Fruit fly (Drosophila melanogaster) whole organism, embryonic: ENCODE data around the gene Arr1.
A peak's percentile ranks its signal among the peaks of the same experiment; 100 is the strongest.

Experiments used
- Bteb2 ChIP-seq: fragments of 200-800 bp; sonication (Bioruptor generic); optimal IDR thresholded peaks from 2 replicates; lab custom pipeline; 2016; ENCODE audit warnings: missing biosample characterization, missing genetic modification characterization
- CG10147 ChIP-seq: fragments of 200-800 bp; sonication (Bioruptor generic); optimal IDR thresholded peaks from 2 replicates; lab custom pipeline; 2019; ENCODE audit warnings: missing biosample characterization, mild to moderate bottlenecking, missing genetic modification characterization, moderate library complexity
- CG10274 ChIP-seq: fragments of 200-800 bp; sonication (Bioruptor generic); optimal IDR thresholded peaks from 3 replicates; lab custom pipeline; 2017; ENCODE audit warnings: missing biosample characterization, mild to moderate bottlenecking, missing genetic modification characterization
- CG10543 ChIP-seq: fragments of 200-800 bp; sonication (Bioruptor generic); optimal IDR thresholded peaks from 3 replicates; lab custom pipeline; 2017; ENCODE audit warnings: missing biosample characterization, mild to moderate bottlenecking, missing genetic modification characterization, moderate library complexity
- CG11247 ChIP-seq: fragments of 200-800 bp; sonication (Bioruptor generic); IDR thresholded peaks from 2 replicates; pipeline ENCODE4 v1.3.6; 2022; ENCODE audit warnings: missing biosample characterization, missing genetic modification characterization
- CG11560 ChIP-seq: fragments of 200-800 bp; sonication (Bioruptor generic); IDR thresholded peaks from 3 replicates; pipeline ENCODE4 v1.3.6; 2022; ENCODE audit warnings: missing biosample characterization, missing genetic modification characterization
- CG12071 ChIP-seq: fragments of 200-800 bp; sonication (Bioruptor generic); optimal IDR thresholded peaks from 3 replicates; lab custom pipeline; 2018; ENCODE audit warnings: missing biosample characterization, mild to moderate bottlenecking, missing genetic modification characterization
- CG12236 ChIP-seq: fragments of 200-800 bp; sonication (Bioruptor generic); optimal IDR thresholded peaks from 2 replicates; lab custom pipeline; 2016; ENCODE audit warnings: missing biosample characterization, missing genetic modification characterization
- CG13424 ChIP-seq: fragments of 200-800 bp; sonication (Bioruptor generic); optimal IDR thresholded peaks from 2 replicates; lab custom pipeline; 2019; ENCODE audit warnings: missing biosample characterization, mild to moderate bottlenecking, missing genetic modification characterization, moderate library complexity
- CG14965 ChIP-seq: fragments of 200-800 bp; sonication (Bioruptor generic); optimal IDR thresholded peaks from 2 replicates; lab custom pipeline; 2016; ENCODE audit warnings: missing biosample characterization, missing genetic modification characterization, borderline replicate concordance
- CG15269 ChIP-seq: fragments of 200-800 bp; sonication (Bioruptor generic); optimal IDR thresholded peaks from 2 replicates; lab custom pipeline; 2018; ENCODE audit warnings: missing biosample characterization, mild to moderate bottlenecking, missing genetic modification characterization, moderate library complexity
- CG17361 ChIP-seq: fragments of 200-800 bp; sonication (Bioruptor generic); IDR thresholded peaks from 3 replicates; pipeline ENCODE4 v1.3.6; 2022; ENCODE audit warnings: missing biosample characterization, missing genetic modification characterization
- CG17612 ChIP-seq: fragments of 200-800 bp; sonication (Bioruptor generic); IDR thresholded peaks from 2 replicates; pipeline ENCODE4 v1.3.6; 2022; ENCODE audit warnings: missing biosample characterization, missing genetic modification characterization
- CG17802 ChIP-seq: fragments of 200-800 bp; sonication (Bioruptor generic); optimal IDR thresholded peaks from 2 replicates; lab custom pipeline; 2018; ENCODE audit warnings: missing biosample characterization, mild to moderate bottlenecking, missing genetic modification characterization, moderate library complexity
- CG3281 ChIP-seq: fragments of 200-800 bp; sonication (Bioruptor generic); optimal IDR thresholded peaks from 3 replicates; lab custom pipeline; 2017; ENCODE audit warnings: missing biosample characterization, mild to moderate bottlenecking, missing genetic modification characterization
- CG3407 ChIP-seq: fragments of 200-800 bp; sonication (Bioruptor generic); optimal IDR thresholded peaks from 2 replicates; lab custom pipeline; 2018; ENCODE audit warnings: missing biosample characterization, mild to moderate bottlenecking, missing genetic modification characterization
- CG3726 ChIP-seq: fragments of 200-800 bp; sonication (Bioruptor generic); IDR thresholded peaks from 3 replicates; pipeline ENCODE4, ENCODE4 v1.3.6; 2022; ENCODE audit warnings: missing biosample characterization, missing genetic modification characterization
- CG6683 ChIP-seq: fragments of 200-800 bp; sonication (Bioruptor generic); optimal IDR thresholded peaks from 2 replicates; lab custom pipeline; 2017; ENCODE audit warnings: missing biosample characterization, mild to moderate bottlenecking, missing genetic modification characterization, missing genetic modification reagents
- CG6689 ChIP-seq: fragments of 200-800 bp; sonication (Bioruptor generic); IDR thresholded peaks from 2 replicates; pipeline ENCODE4 v1.3.6; 2022; ENCODE audit warnings: missing biosample characterization, missing genetic modification characterization
- CG8281 ChIP-seq: fragments of 200-800 bp; sonication (Bioruptor generic); optimal IDR thresholded peaks from 2 replicates; lab custom pipeline; 2018; ENCODE audit warnings: missing biosample characterization, mild to moderate bottlenecking, missing genetic modification characterization, moderate library complexity
- CG8765 ChIP-seq: fragments of 200-800 bp; sonication (Bioruptor generic); IDR thresholded peaks from 2 replicates; pipeline ENCODE4 v1.3.6; 2022; ENCODE audit warnings: missing biosample characterization, missing genetic modification characterization
- D ChIP-seq, 2 experiments: fragments of 200-800 bp in 1 of 2; fragments of >200 bp in 1 of 2; sonication (Bioruptor generic) in 1 of 2; optimal IDR thresholded peaks; 2 replicates in 1 of 2; 3 replicates in 1 of 2; lab custom pipeline; 2017; ENCODE audit warnings: mild to moderate bottlenecking in 1 of 2, missing biosample characterization in 1 of 2, missing genetic modification characterization in 1 of 2, missing genetic modification reagents in 1 of 2
- Dip2 ChIP-seq: fragments of 200-800 bp; sonication (Bioruptor generic); IDR thresholded peaks from 2 replicates; pipeline ENCODE4 v1.3.6; 2022; ENCODE audit warnings: missing biosample characterization, missing genetic modification characterization
- H15 ChIP-seq: fragments of 200-800 bp; sonication (Bioruptor generic); IDR thresholded peaks from 3 replicates; pipeline ENCODE4 v1.3.6; 2022; ENCODE audit warnings: missing biosample characterization, missing genetic modification characterization
- HmgD ChIP-seq: fragments of 200-800 bp; sonication (Bioruptor generic); optimal IDR thresholded peaks from 3 replicates; lab custom pipeline; 2016; ENCODE audit warnings: missing biosample characterization, missing genetic modification characterization
- Hsf ChIP-seq: fragments of 200-800 bp; sonication (Bioruptor generic); optimal IDR thresholded peaks from 3 replicates; lab custom pipeline; 2016; ENCODE audit warnings: missing biosample characterization, missing genetic modification characterization
- Mad ChIP-seq: fragments of 200-800 bp; sonication (Bioruptor generic); optimal IDR thresholded peaks from 2 replicates; lab custom pipeline; 2016; ENCODE audit warnings: missing biosample characterization, missing genetic modification characterization
- Pdp1 ChIP-seq, 2 experiments: fragments of 200-800 bp; sonication (Bioruptor generic); optimal IDR thresholded peaks; 3 replicates each; lab custom pipeline; 2016; ENCODE audit warnings: missing biosample characterization in 2 of 2, missing genetic modification characterization in 2 of 2, mild to moderate bottlenecking in 1 of 2, moderate library complexity in 1 of 2
- Sox100B ChIP-seq: fragments of 200-800 bp; sonication (Bioruptor generic); optimal IDR thresholded peaks from 3 replicates; lab custom pipeline; 2018; ENCODE audit warnings: missing biosample characterization, mild to moderate bottlenecking, missing genetic modification characterization
- Ssrp ChIP-seq: fragments of 200-800 bp; sonication (Bioruptor generic); optimal IDR thresholded peaks from 2 replicates; lab custom pipeline; 2018; ENCODE audit warnings: missing biosample characterization, mild to moderate bottlenecking, missing genetic modification characterization, moderate library complexity
- Usf ChIP-seq: fragments of 200-800 bp; sonication (Bioruptor generic); optimal IDR thresholded peaks from 2 replicates; lab custom pipeline; 2017; ENCODE audit warnings: missing genotype, missing biosample characterization, missing genetic modification characterization
- YL-1 ChIP-seq: fragments of 200-800 bp; sonication (Bioruptor generic); optimal IDR thresholded peaks from 3 replicates; lab custom pipeline; 2017; ENCODE audit warnings: missing biosample characterization, mild to moderate bottlenecking, missing genetic modification characterization
- al ChIP-seq: fragments of 200-800 bp; sonication (Bioruptor generic); IDR thresholded peaks from 2 replicates; pipeline ENCODE4 v1.3.6; 2022; ENCODE audit warnings: missing biosample characterization, missing genetic modification characterization
- amos ChIP-seq: fragments of 200-800 bp; sonication (Bioruptor generic); IDR thresholded peaks from 2 replicates; pipeline ENCODE4 v1.3.6; 2022; ENCODE audit warnings: missing biosample characterization, missing genetic modification characterization; ENCODE audit not compliant: partially characterized antibody
- ap ChIP-seq: fragments of 200-800 bp; sonication (Bioruptor generic); IDR thresholded peaks from 2 replicates; pipeline ENCODE4 v1.3.6; 2022; ENCODE audit warnings: missing biosample characterization, missing genetic modification characterization
- ci ChIP-seq: fragments of 200-800 bp; sonication (Bioruptor generic); IDR thresholded peaks from 3 replicates; pipeline ENCODE4 v1.3.6; 2022; ENCODE audit warnings: missing biosample characterization, missing genetic modification characterization
- crc ChIP-seq: fragments of 200-800 bp; sonication (Bioruptor generic); optimal IDR thresholded peaks from 2 replicates; lab custom pipeline; 2016; ENCODE audit warnings: missing biosample characterization, missing genetic modification characterization
- fu2 ChIP-seq: fragments of 200-800 bp; sonication (Bioruptor generic); optimal IDR thresholded peaks from 2 replicates; lab custom pipeline; 2016; ENCODE audit warnings: missing biosample characterization, missing genetic modification characterization
- gcm ChIP-seq: fragments of 200-800 bp; sonication (Bioruptor generic); optimal IDR thresholded peaks from 2 replicates; lab custom pipeline; 2019; ENCODE audit warnings: missing biosample characterization, mild to moderate bottlenecking, missing genetic modification characterization, moderate library complexity
- oc ChIP-seq: fragments of 200-800 bp; sonication (Bioruptor generic); optimal IDR thresholded peaks from 2 replicates; lab custom pipeline; 2018; ENCODE audit warnings: missing biosample characterization, mild to moderate bottlenecking, missing genetic modification characterization, moderate library complexity
- org-1 ChIP-seq: fragments of 200-800 bp; sonication (Bioruptor generic); optimal IDR thresholded peaks from 2 replicates; lab custom pipeline; 2017; ENCODE audit warnings: missing biosample characterization, missing genetic modification characterization
- pb ChIP-seq: fragments of 200-800 bp; sonication (Bioruptor generic); optimal IDR thresholded peaks from 3 replicates; lab custom pipeline; 2016; ENCODE audit warnings: missing biosample characterization, missing genetic modification characterization
- prd ChIP-seq, 3 experiments: fragments of >200 bp in 2 of 3; fragments of 200-800 bp in 1 of 3; sonication (Bioruptor generic) in 1 of 3; optimal IDR thresholded peaks in 2 of 3; IDR thresholded peaks in 1 of 3; 2 replicates in 2 of 3; 3 replicates in 1 of 3; pipeline versions ENCODE4 v1.3.6 to Lab custom; 2017 to 2022; ENCODE audit warnings: missing biosample characterization in 1 of 3, missing genetic modification characterization in 1 of 3
- sisA ChIP-seq: fragments of 200-800 bp; sonication (Bioruptor generic); IDR thresholded peaks from 2 replicates; pipeline ENCODE4 v1.3.6; 2022; ENCODE audit warnings: missing biosample characterization, missing genetic modification characterization
- tap ChIP-seq: fragments of 200-800 bp; optimal IDR thresholded peaks from 3 replicates; lab custom pipeline; 2019; ENCODE audit warnings: missing biosample characterization, mild to moderate bottlenecking, missing genetic modification characterization, moderate library complexity
- toy ChIP-seq: fragments of 200-800 bp; sonication (Bioruptor generic); IDR thresholded peaks from 2 replicates; pipeline ENCODE4 v1.3.6; 2022; ENCODE audit warnings: missing biosample characterization, missing genetic modification characterization
- wek ChIP-seq: fragments of 200-800 bp; sonication (Bioruptor generic); optimal IDR thresholded peaks from 3 replicates; lab custom pipeline; 2018; ENCODE audit warnings: missing biosample characterization, mild to moderate bottlenecking, missing genetic modification characterization, moderate library complexity

Arr1 gene

dm6 chr2L:18121367-18122230 lies 43.5 kb downstream of the Arr1 start (continued):
- TF ChIP-seq CG3726 (GFP tag; lab: Robert Waterston, UW), result no peak
- no peak for TF ChIP-seq Dip2 (GFP tag; lab: Robert Waterston, UW)
- peak; percentile 5 for TF ChIP-seq CG3407
- TF ChIP-seq CG15269 (tag; lab: Kevin White, UChicago), result peak; percentile 42
- 0 out of 2 replicates have a peak, but pooled peaks have one; percentile 28 for TF ChIP-seq CG11247 (GFP tag; lab: Robert Waterston, UW)
- no peak for TF ChIP-seq prd (optimal IDR thresholded peaks at IDR 0.05; lab: Kevin White, UChicago)
- TF ChIP-seq prd (GFP tag; IDR thresholded peaks at IDR 0.05; lab: Robert Waterston, UW), result peak; percentile 74
- no peak for TF ChIP-seq CG12236
- no peak for TF ChIP-seq CG6683
- peak; percentile 4 for TF ChIP-seq Sox100B (GFP tag; lab: Kevin White, UChicago)
- peak; percentile 57 for TF ChIP-seq Hsf (GFP tag; lab: Kevin White, UChicago)
- TF ChIP-seq fu2 (GFP tag; lab: Kevin White, UChicago), result no peak
- TF ChIP-seq CG11560 (tag; lab: Robert Waterston, UW), result 0 out of 3 replicates have a peak, but pooled peaks have one; percentile 15
- TF ChIP-seq CG10147 (GFP tag; lab: Kevin White, UChicago), result peak; percentile 11
- TF ChIP-seq Pdp1 (GFP tag; optimal IDR thresholded peaks at IDR 0.05; lab: Kevin White, UChicago), result peak in 1 of 2 experiments; percentile 55
- TF ChIP-seq sisA, result peak; percentile 38; the same call in 1 of the 2 replicates
- TF ChIP-seq YL-1, result no peak
- no peak for TF ChIP-seq Mad (GFP tag; lab: Kevin White, UChicago)
- TF ChIP-seq D (optimal IDR thresholded peaks at IDR 0.05; lab: Kevin White, UChicago), result no peak
- peak; percentile 30 for TF ChIP-seq D (GFP tag; optimal IDR thresholded peaks at IDR 0.05; lab: Kevin White, UChicago)
- no peak for TF ChIP-seq HmgD (GFP tag; lab: Kevin White, UChicago)
- TF ChIP-seq ci, result 0 out of 3 replicates have a peak, but pooled peaks have one; percentile 17
- TF ChIP-seq org-1 (GFP tag; lab: Kevin White, UChicago), result peak; percentile 40
- TF ChIP-seq CG10543 (GFP tag; lab: Kevin White, UChicago), result no peak
- no peak for TF ChIP-seq Bteb2 (GFP tag; lab: Kevin White, UChicago)
- TF ChIP-seq CG13424 (tag; lab: Kevin White, UChicago), result peak; percentile 33
- no peak for TF ChIP-seq CG14965 (GFP tag; lab: Kevin White, UChicago)
- no peak for TF ChIP-seq Usf (GFP tag; lab: Kevin White, UChicago)
- peak; percentile 19 for TF ChIP-seq CG3281 (GFP tag; lab: Kevin White, UChicago)
- TF ChIP-seq CG10274 (GFP tag; lab: Kevin White, UChicago), result no peak
- 0 out of 2 replicates have a peak, but pooled peaks have one; percentile 24 for TF ChIP-seq CG8765 (GFP tag; lab: Robert Waterston, UW)
- TF ChIP-seq oc (tag; lab: Kevin White, UChicago), result no peak
- TF ChIP-seq CG12071, result peak; percentile 3
- TF ChIP-seq CG8281, result no peak
- TF ChIP-seq wek (GFP tag; lab: Kevin White, UChicago), result no peak
- 0 out of 2 replicates have a peak, but pooled peaks have one; percentile 16 for TF ChIP-seq ap (GFP tag; lab: Robert Waterston, UW)
- TF ChIP-seq CG17612, result no peak
- no peak for TF ChIP-seq CG17361
- TF ChIP-seq crc (GFP tag; lab: Kevin White, UChicago), result no peak
- 0 out of 3 replicates have a peak, but pooled peaks have one; percentile 24 for TF ChIP-seq H15 (GFP tag; lab: Robert Waterston, UW)
- peak; percentile 29 for TF ChIP-seq pb (GFP tag; lab: Kevin White, UChicago)
- no peak for TF ChIP-seq gcm (GFP tag; lab: Kevin White, UChicago)
- peak; percentile 20 for TF ChIP-seq CG17802 (tag; lab: Kevin White, UChicago)
- TF ChIP-seq tap (tag; lab: Kevin White, UChicago), result peak; percentile 14
- TF ChIP-seq al, result no peak
- TF ChIP-seq CG6689, result peak; percentile 41
- TF ChIP-seq toy (GFP tag; lab: Robert Waterston, UW), result no peak
- TF ChIP-seq amos (GFP tag; lab: Robert Waterston, UW), result no peak
- TF ChIP-seq Ssrp (tag; lab: Kevin White, UChicago), result no peak
